2 worm cellular contexts compared by ENCODE assay signal in genomic region chrIII:5140559-5140958, ce11.
A peak's percentile ranks its signal among the peaks of the same experiment; 100 is the strongest.
TF ChIP-seq lines count a peak whose summit lies in the region.

No protein-coding gene starts in this region.

TF ChIP-seq in whole organism, L1 larva, 84 proteins besides CTCF, POLR2A, EP300 and RAD21 (continued from another document):
- TF ChIP-seq tbx-2 (tag; optimal IDR thresholded peaks at IDR 0.05; lab: Kevin White, UChicago) (peak; percentile 96), nhr-71 (tag; optimal IDR thresholded peaks at IDR 0.05; lab: Kevin White, UChicago) (peak; percentile 27)
TF ChIP-seq in whole organism, L1 larva: peak in this region for 9.

TF ChIP-seq in whole organism, L4 larva, 104 proteins besides CTCF, POLR2A, EP300 and RAD21 (continued from another document):
- TF ChIP-seq mes-2 (tag; optimal IDR thresholded peaks at IDR 0.05; lab: Kevin White, UChicago; ENCODE audit: poor library complexity, severe bottlenecking) (peak; percentile 15), hmg-1.1 (GFP tag; IDR thresholded peaks at IDR 0.05; lab: Robert Waterston, UW) (no peak), hlh-11 (tag; optimal IDR thresholded peaks at IDR 0.05; lab: Kevin White, UChicago) (peak; percentile 65), ZK337.2 (GFP tag; IDR thresholded peaks at IDR 0.05; lab: Robert Waterston, UW) (no peak), ceh-28 (tag; optimal IDR thresholded peaks at IDR 0.05; lab: Kevin White, UChicago) (no peak)
TF ChIP-seq in whole organism, L4 larva: peak in this region for 10.
